Worm (Caenorhabditis elegans): ENCODE data around the gene tut-2.

- TF ChIP-seq nhr-77 (tag; optimal IDR thresholded peaks at IDR 0.05) (no peak), elt-3 (tag; optimal IDR thresholded peaks at IDR 0.05) (no peak), lin-39 (tag; optimal IDR thresholded peaks at IDR 0.05) (no peak), ztf-11 (tag; optimal IDR thresholded peaks at IDR 0.05) (no peak), ama-1 (optimal IDR thresholded peaks at IDR 0.05) (no peak), blmp-1 (tag; optimal IDR thresholded peaks at IDR 0.05; ENCODE audit: insufficient read depth) (no peak), lsy-2 (tag; optimal IDR thresholded peaks at IDR 0.05) (no peak), lin-13 (GFP tag; optimal IDR thresholded peaks at IDR 0.05) (no peak), lin-11 (tag; optimal IDR thresholded peaks at IDR 0.05) (no peak), nhr-25 (tag; optimal IDR thresholded peaks at IDR 0.05) (no peak), snpc-4 (tag; optimal IDR thresholded peaks at IDR 0.05) (no peak), ceh-82 (tag; optimal IDR thresholded peaks at IDR 0.05) (no peak)
These were observed 3.9 kb upstream of the tut-2 start, which contains the start of gene ugt-35 for ce11 chrV:10654165-10654564.
